Fruit fly (Drosophila melanogaster): Measurements from ENCODE around the gene CG43312.

DNA sequence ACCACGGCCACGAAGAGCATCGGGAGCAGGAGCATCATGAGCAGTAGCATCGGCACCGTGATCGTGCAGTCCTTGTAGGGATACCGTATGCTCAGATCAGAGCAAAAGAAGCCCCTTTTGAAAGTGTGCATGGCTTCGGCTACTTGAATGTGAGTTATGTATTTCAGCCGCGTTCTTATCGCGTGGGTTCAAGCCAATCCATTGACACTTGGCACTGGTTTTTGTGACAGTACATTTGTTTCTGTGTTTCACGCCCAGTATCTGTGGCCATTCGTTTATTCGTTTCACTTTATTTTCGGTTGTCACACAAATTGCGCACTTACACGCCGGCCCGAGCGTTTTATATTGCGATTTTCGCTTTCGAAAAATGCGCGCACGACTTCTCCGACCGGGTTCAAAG lies 41.0 kb upstream of the CG43312 start:
- TF ChIP-seq CG17806 (tag; optimal IDR thresholded peaks at IDR 0.05) (no peak), CG12605 (GFP tag; IDR thresholded peaks at IDR 0.05) (no peak), gl (tag; optimal IDR thresholded peaks at IDR 0.05) (no peak), CG32121 (GFP tag; IDR thresholded peaks at IDR 0.05) (no peak), CG34367 (tag; optimal IDR thresholded peaks at IDR 0.05) (no peak), CG9948 (tag; optimal IDR thresholded peaks at IDR 0.05) (no peak), CG15710 (tag; optimal IDR thresholded peaks at IDR 0.05) (no peak), CG8159 (tag; optimal IDR thresholded peaks at IDR 0.05) (no peak), Ets98B (GFP tag; IDR thresholded peaks at IDR 0.05) (no peak), CG4496 (GFP tag; IDR thresholded peaks at IDR 0.05) (no peak), CG8301 (tag; optimal IDR thresholded peaks at IDR 0.05) (no peak), CG14655 (GFP tag; optimal IDR thresholded peaks at IDR 0.05) (no peak), rn (GFP tag; IDR thresholded peaks at IDR 0.05) (no peak)

Data from whole organism, pupa.